Fruit fly (Drosophila melanogaster) whole organism, embryonic: Measurements from ENCODE around the gene DAAM.
A peak's percentile ranks its signal among the peaks of the same experiment; 100 is the strongest.

Experiments
- CG11093 ChIP-seq: fragments of 200-800 bp; sonication (Bioruptor generic); IDR thresholded peaks from 3 replicates; pipeline ENCODE4 v1.3.6; 2022; ENCODE audit warnings: missing biosample characterization, missing genetic modification characterization
- CG12219 ChIP-seq: fragments of 200-800 bp; sonication (Bioruptor generic); optimal IDR thresholded peaks from 3 replicates; lab custom pipeline; 2018; ENCODE audit warnings: missing biosample characterization, mild to moderate bottlenecking, missing genetic modification characterization
- CG12744 ChIP-seq: fragments of 200-800 bp; sonication (Bioruptor generic); optimal IDR thresholded peaks from 2 replicates; lab custom pipeline; 2016; ENCODE audit warnings: missing biosample characterization, missing genetic modification characterization
- CG13296 ChIP-seq: fragments of 200-800 bp; sonication (Bioruptor generic); optimal IDR thresholded peaks from 3 replicates; lab custom pipeline; 2018; ENCODE audit warnings: missing biosample characterization, mild to moderate bottlenecking, missing genetic modification characterization
- CG13424 ChIP-seq: fragments of 200-800 bp; sonication (Bioruptor generic); optimal IDR thresholded peaks from 2 replicates; lab custom pipeline; 2019; ENCODE audit warnings: missing biosample characterization, mild to moderate bottlenecking, missing genetic modification characterization, moderate library complexity
- CG14014 ChIP-seq: fragments of 200-800 bp; sonication (Bioruptor generic); IDR thresholded peaks from 2 replicates; pipeline ENCODE4 v1.3.6; 2022; ENCODE audit warnings: missing biosample characterization, missing genetic modification characterization
- CG14710 ChIP-seq: fragments of 200-800 bp; sonication (Bioruptor generic); optimal IDR thresholded peaks from 3 replicates; lab custom pipeline; 2019; ENCODE audit warnings: missing biosample characterization, mild to moderate bottlenecking, missing genetic modification characterization, moderate library complexity
- CG18764 ChIP-seq: fragments of 200-800 bp; sonication (Bioruptor generic); optimal IDR thresholded peaks from 3 replicates; lab custom pipeline; 2016; ENCODE audit warnings: missing biosample characterization, missing genetic modification characterization
- CG2678 ChIP-seq: fragments of 200-800 bp; sonication (Bioruptor generic); optimal IDR thresholded peaks from 3 replicates; lab custom pipeline; 2019; ENCODE audit warnings: missing biosample characterization, mild to moderate bottlenecking, missing genetic modification characterization, moderate library complexity
- CG33213 ChIP-seq: fragments of 200-800 bp; sonication (Bioruptor generic); optimal IDR thresholded peaks from 3 replicates; lab custom pipeline; 2016; ENCODE audit warnings: missing biosample characterization, missing genetic modification characterization
- CG4360 ChIP-seq: fragments of 200-800 bp; sonication (Bioruptor generic); IDR thresholded peaks from 2 replicates; pipeline ENCODE4 v1.3.6; 2022; ENCODE audit warnings: missing biosample characterization, missing genetic modification characterization
- CG5245 ChIP-seq: fragments of 200-800 bp; sonication (Bioruptor generic); optimal IDR thresholded peaks from 3 replicates; lab custom pipeline; 2016; ENCODE audit warnings: missing biosample characterization, missing genetic modification characterization
- CG5953 ChIP-seq: fragments of 200-800 bp; sonication (Bioruptor generic); IDR thresholded peaks from 2 replicates; pipeline ENCODE4 v1.3.6; 2022; ENCODE audit warnings: missing biosample characterization, missing genetic modification characterization
- CG6765 ChIP-seq: fragments of 200-800 bp; sonication (Bioruptor generic); optimal IDR thresholded peaks from 3 replicates; lab custom pipeline; 2017; ENCODE audit warnings: missing biosample characterization, mild to moderate bottlenecking, missing genetic modification characterization
- CG8281 ChIP-seq: fragments of 200-800 bp; sonication (Bioruptor generic); optimal IDR thresholded peaks from 2 replicates; lab custom pipeline; 2018; ENCODE audit warnings: missing biosample characterization, mild to moderate bottlenecking, missing genetic modification characterization, moderate library complexity
- CG8290 ChIP-seq, 3 experiments: fragments of 200-800 bp; sonication (Bioruptor generic); optimal IDR thresholded peaks; 2 replicates each; lab custom pipeline; 2016 to 2019; ENCODE audit warnings: missing biosample characterization in 3 of 3, missing genetic modification characterization in 3 of 3, mild to moderate bottlenecking in 2 of 3, moderate library complexity in 1 of 3
- CG9609 ChIP-seq: fragments of 200-800 bp; sonication (Bioruptor generic); optimal IDR thresholded peaks from 3 replicates; lab custom pipeline; 2016; ENCODE audit warnings: missing biosample characterization, missing genetic modification characterization
- D19B ChIP-seq: fragments of 200-800 bp; sonication (Bioruptor generic); optimal IDR thresholded peaks from 2 replicates; lab custom pipeline; 2017; ENCODE audit warnings: missing biosample characterization, mild to moderate bottlenecking, missing genetic modification characterization
- Eip74EF ChIP-seq, 2 experiments: fragments of 200-800 bp in 1 of 2; fragments of >200 bp in 1 of 2; sonication (Bioruptor generic) in 1 of 2; optimal IDR thresholded peaks; 2 replicates each; lab custom pipeline; 2017 to 2019; ENCODE audit warnings: missing biosample characterization in 2 of 2, missing genetic modification characterization in 2 of 2, mild to moderate bottlenecking in 1 of 2, moderate library complexity in 1 of 2
- Gsc ChIP-seq: fragments of 200-800 bp; sonication (Bioruptor generic); IDR thresholded peaks from 2 replicates; pipeline ENCODE4 v1.3.6; 2022; ENCODE audit warnings: missing biosample characterization, missing genetic modification characterization
- HLH54F ChIP-seq: fragments of 200-800 bp; sonication (Bioruptor generic); optimal IDR thresholded peaks from 3 replicates; lab custom pipeline; 2016; ENCODE audit warnings: missing biosample characterization, missing genetic modification characterization
- HLHmδ ChIP-seq: fragments of 200-800 bp; sonication (Bioruptor generic); optimal IDR thresholded peaks from 2 replicates; lab custom pipeline; 2018; ENCODE audit warnings: missing biosample characterization, mild to moderate bottlenecking, missing genetic modification characterization, moderate library complexity
- Hr78 ChIP-seq, 2 experiments: fragments of 200-800 bp in 1 of 2; fragments of >200 bp in 1 of 2; sonication (Bioruptor generic) in 1 of 2; optimal IDR thresholded peaks; 2 replicates each; lab custom pipeline; 2017 to 2019; ENCODE audit warnings: missing biosample characterization in 2 of 2, missing genetic modification characterization in 2 of 2, mild to moderate bottlenecking in 1 of 2, moderate library complexity in 1 of 2
- MESR4 ChIP-seq: fragments of 200-800 bp; sonication (Bioruptor generic); optimal IDR thresholded peaks from 2 replicates; lab custom pipeline; 2018; ENCODE audit warnings: missing biosample characterization, mild to moderate bottlenecking, missing genetic modification characterization, moderate library complexity
- Nf-YB ChIP-seq: fragments of 200-800 bp; sonication (Bioruptor generic); optimal IDR thresholded peaks from 3 replicates; lab custom pipeline; 2019; ENCODE audit warnings: missing biosample characterization, mild to moderate bottlenecking, missing genetic modification characterization, moderate library complexity
- PHDP ChIP-seq: fragments of 200-800 bp; sonication (Bioruptor generic); optimal IDR thresholded peaks from 3 replicates; lab custom pipeline; 2018; ENCODE audit warnings: missing biosample characterization, mild to moderate bottlenecking, missing genetic modification characterization, moderate library complexity
- Pdp1 ChIP-seq, 2 experiments: fragments of 200-800 bp; sonication (Bioruptor generic); optimal IDR thresholded peaks; 3 replicates each; lab custom pipeline; 2016; ENCODE audit warnings: missing biosample characterization in 2 of 2, missing genetic modification characterization in 2 of 2, mild to moderate bottlenecking in 1 of 2, moderate library complexity in 1 of 2
- abd-A ChIP-seq: fragments of 200-800 bp; sonication (Bioruptor generic); optimal IDR thresholded peaks from 3 replicates; lab custom pipeline; 2019; ENCODE audit warnings: missing biosample characterization, mild to moderate bottlenecking, missing genetic modification characterization, moderate library complexity
- aop ChIP-seq: fragments of 200-800 bp; sonication (Bioruptor generic); IDR thresholded peaks from 2 replicates; pipeline ENCODE4 v1.3.6; 2022; ENCODE audit warnings: missing biosample characterization, missing genetic modification characterization
- ash1 ChIP-seq: fragments of 200-800 bp; sonication (Bioruptor generic); optimal IDR thresholded peaks from 2 replicates; lab custom pipeline; 2018; ENCODE audit warnings: missing biosample characterization, mild to moderate bottlenecking, missing genetic modification characterization
- bbx ChIP-seq: fragments of 200-800 bp; sonication (Bioruptor generic); IDR thresholded peaks from 2 replicates; pipeline ENCODE4 v1.3.6; 2022; ENCODE audit warnings: missing biosample characterization, missing genetic modification characterization; ENCODE audit not compliant: partially characterized antibody
- bowl ChIP-seq: fragments of 200-800 bp; sonication (Bioruptor generic); IDR thresholded peaks from 2 replicates; pipeline ENCODE4 v1.3.6; 2022; ENCODE audit warnings: missing biosample characterization, missing genetic modification characterization
- chn ChIP-seq: fragments of 200-800 bp; sonication (Bioruptor generic); optimal IDR thresholded peaks from 2 replicates; lab custom pipeline; 2016; ENCODE audit warnings: missing biosample characterization, missing genetic modification characterization
- crp ChIP-seq, 2 experiments: fragments of 200-800 bp; sonication (Bioruptor generic); optimal IDR thresholded peaks; 2 replicates in 1 of 2; 3 replicates in 1 of 2; lab custom pipeline; 2017; ENCODE audit warnings: missing biosample characterization in 2 of 2, missing genetic modification characterization in 2 of 2, mild to moderate bottlenecking in 1 of 2, moderate library complexity in 1 of 2
- dan ChIP-seq: fragments of 200-800 bp; sonication (Bioruptor generic); IDR thresholded peaks from 2 replicates; pipeline ENCODE4 v1.3.6; 2022; ENCODE audit warnings: missing biosample characterization, missing genetic modification characterization
- dysf ChIP-seq: fragments of 200-800 bp; sonication (Bioruptor generic); IDR thresholded peaks from 3 replicates; pipeline ENCODE4 v1.3.6; 2022; ENCODE audit warnings: missing biosample characterization, missing genetic modification characterization
- en ChIP-seq: fragments of 200-800 bp; sonication (Bioruptor generic); optimal IDR thresholded peaks from 2 replicates; lab custom pipeline; 2016; ENCODE audit warnings: missing biosample characterization, missing genetic modification characterization
- ewg ChIP-seq: fragments of 200-800 bp; sonication (Bioruptor generic); optimal IDR thresholded peaks from 3 replicates; lab custom pipeline; 2017; ENCODE audit warnings: mild to moderate bottlenecking, missing biosample characterization, missing genetic modification reagents, missing genetic modification characterization
- grau ChIP-seq: fragments of 200-800 bp; optimal IDR thresholded peaks from 3 replicates; lab custom pipeline; 2019; ENCODE audit warnings: missing biosample characterization, mild to moderate bottlenecking, missing genetic modification characterization, moderate library complexity
- kay ChIP-seq: fragments of 200-800 bp; sonication (Bioruptor generic); optimal IDR thresholded peaks from 2 replicates; lab custom pipeline; 2016; ENCODE audit warnings: missing biosample characterization, missing genetic modification characterization
- kni ChIP-seq: fragments of 200-800 bp; sonication (Bioruptor generic); optimal IDR thresholded peaks from 3 replicates; lab custom pipeline; 2017; ENCODE audit warnings: mild to moderate bottlenecking, missing biosample characterization, missing genetic modification reagents, missing genetic modification characterization
- lilli ChIP-seq: fragments of 200-800 bp; sonication (Bioruptor generic); optimal IDR thresholded peaks from 3 replicates; lab custom pipeline; 2016; ENCODE audit warnings: missing biosample characterization, missing genetic modification characterization
- ranshi ChIP-seq: fragments of 200-800 bp; sonication (Bioruptor generic); IDR thresholded peaks from 2 replicates; pipeline ENCODE4 v1.3.6; 2022; ENCODE audit warnings: missing biosample characterization, missing genetic modification characterization
- shn ChIP-seq: fragments of 200-800 bp; sonication (Bioruptor generic); optimal IDR thresholded peaks from 3 replicates; lab custom pipeline; 2016; ENCODE audit warnings: missing biosample characterization, missing genetic modification characterization
- sim ChIP-seq: fragments of 200-800 bp; sonication (Bioruptor generic); IDR thresholded peaks from 2 replicates; pipeline ENCODE4 v1.3.6; 2022; ENCODE audit warnings: missing biosample characterization, missing genetic modification characterization
- tgo ChIP-seq: fragments of 200-800 bp; sonication (Bioruptor generic); IDR thresholded peaks from 3 replicates; pipeline ENCODE4 v1.3.6; 2022; ENCODE audit warnings: missing biosample characterization, missing genetic modification characterization
- vvl ChIP-seq: fragments of 200-800 bp; sonication (Bioruptor generic); IDR thresholded peaks from 2 replicates; pipeline ENCODE4 v1.3.6; 2022; ENCODE audit warnings: missing biosample characterization, missing genetic modification characterization
- wdn ChIP-seq: fragments of 200-800 bp; sonication (Bioruptor generic); IDR thresholded peaks from 2 replicates; pipeline ENCODE4 v1.3.6; 2022; ENCODE audit warnings: missing biosample characterization, missing genetic modification characterization
- zf30C ChIP-seq: fragments of 200-800 bp; sonication (Bioruptor generic); optimal IDR thresholded peaks from 3 replicates; lab custom pipeline; 2018; ENCODE audit warnings: missing biosample characterization, mild to moderate bottlenecking, missing genetic modification characterization

The DAAM gene

dm6 chrX:1275018-1275820 is 46.9 kb downstream of the DAAM start, which contains the start of gene Atf3 (continued):
- TF ChIP-seq CG8290 (GFP tag; optimal IDR thresholded peaks at IDR 0.05; lab: Kevin White, UChicago) (peak; percentile 93), CG8290 (tag; optimal IDR thresholded peaks at IDR 0.05; lab: Kevin White, UChicago) (peak; percentile 69 to 100), CG6765 (GFP tag; lab: Kevin White, UChicago) (peak; percentile 99), bbx (peak; percentile 29; the same call in 1 of the 2 replicates), PHDP (peak; percentile 99), CG12744 (GFP tag; lab: Kevin White, UChicago) (peak; percentile 99), en (GFP tag; lab: Kevin White, UChicago) (peak; percentile 98), CG33213 (GFP tag; lab: Kevin White, UChicago) (peak; percentile 99), HLH54F (GFP tag; lab: Kevin White, UChicago) (peak; percentile 100), wdn (GFP tag; lab: Robert Waterston, UW) (peak; percentile 98), CG11093 (peak; percentile 98), ash1 (GFP tag; lab: Kevin White, UChicago) (peak; percentile 96), tgo (peak; percentile 99), zf30C (GFP tag; lab: Kevin White, UChicago) (no peak), CG14014 (peak; percentile 99), CG5953 (GFP tag; lab: Robert Waterston, UW) (peak; percentile 94), Pdp1 (GFP tag; optimal IDR thresholded peaks at IDR 0.05; lab: Kevin White, UChicago) (peak; percentile 98 to 99), dan (GFP tag; lab: Robert Waterston, UW) (peak; percentile 92), Gsc (peak; percentile 96), shn (peak; percentile 100), MESR4 (GFP tag; lab: Kevin White, UChicago) (peak; percentile 76), CG18764 (peak; percentile 98), abd-A (tag; lab: Kevin White, UChicago) (peak; percentile 96), Hr78 (GFP tag; optimal IDR thresholded peaks at IDR 0.05; lab: Kevin White, UChicago) (peak in 1 of 2 experiments; percentile 93), aop (GFP tag; lab: Robert Waterston, UW) (peak; percentile 89), ewg (GFP tag; lab: Kevin White, UChicago) (peak; percentile 97)

- peak; percentile 43 for TF ChIP-seq CG14710 (tag; lab: Kevin White, UChicago)
- TF ChIP-seq lilli (GFP tag; lab: Kevin White, UChicago): peak; percentile 48
- TF ChIP-seq sim (GFP tag; lab: Robert Waterston, UW): no peak
- no peak for TF ChIP-seq crp (GFP tag; optimal IDR thresholded peaks at IDR 0.05; lab: Kevin White, UChicago)
- TF ChIP-seq CG9609 (GFP tag; lab: Kevin White, UChicago): peak; percentile 27
- peak; percentile 38 for TF ChIP-seq CG12219 (GFP tag; lab: Kevin White, UChicago)
- TF ChIP-seq ranshi (GFP tag; lab: Robert Waterston, UW): no peak
- TF ChIP-seq kay (GFP tag; lab: Kevin White, UChicago): no peak
- TF ChIP-seq en (GFP tag; lab: Kevin White, UChicago): no peak
- peak; percentile 52 for TF ChIP-seq CG13424
- no peak for TF ChIP-seq Nf-YB (GFP tag; lab: Kevin White, UChicago)
- no peak for TF ChIP-seq CG4360 (GFP tag; lab: Robert Waterston, UW)
- TF ChIP-seq D19B (GFP tag; lab: Kevin White, UChicago): no peak
- peak; percentile 64 for TF ChIP-seq grau (tag; lab: Kevin White, UChicago)
- TF ChIP-seq chn (GFP tag; lab: Kevin White, UChicago): no peak
- peak; percentile 72 for TF ChIP-seq CG2678 (tag; lab: Kevin White, UChicago)
- TF ChIP-seq vvl (GFP tag; lab: Robert Waterston, UW): peak; percentile 59
- TF ChIP-seq bowl (GFP tag; lab: Robert Waterston, UW): no peak
- peak in 1 of 2 experiments; percentile 17 for TF ChIP-seq Eip74EF (GFP tag; optimal IDR thresholded peaks at IDR 0.05; lab: Kevin White, UChicago)
- TF ChIP-seq kni: no peak
- peak; percentile 72 for TF ChIP-seq dysf
- TF ChIP-seq HLHmδ (GFP tag; lab: Kevin White, UChicago): no peak
- no peak for TF ChIP-seq CG13296 (GFP tag; lab: Kevin White, UChicago)
- no peak for TF ChIP-seq CG8281
- TF ChIP-seq CG5245 (GFP tag; lab: Kevin White, UChicago): no peak
Observed at dm6 chrX:1272848-1273247, 49.3 kb downstream of the DAAM start.
